Worm (Caenorhabditis elegans) whole organism, young adult: ENCODE data around the gene F49H6.15.

Experiments used
- B0035.1 ChIP-seq: sonication (generic microtip); optimal IDR thresholded peaks from 2 replicates; lab custom pipeline; 2016; ENCODE audit warnings: missing genetic modification characterization, mild to moderate bottlenecking, missing compliant biosample characterization, missing genotype, missing genetic modification reagents
- F10E7.11 ChIP-seq: sonication (generic microtip); optimal IDR thresholded peaks from 2 replicates; lab custom pipeline; 2017; ENCODE audit warnings: mild to moderate bottlenecking, missing genetic modification characterization, moderate library complexity, missing compliant biosample characterization
- F33H1.4 ChIP-seq: fragments of 200-800 bp; sonication (Bioruptor generic); IDR thresholded peaks from 2 replicates; pipeline ENCODE4 v1.3.6; 2022; ENCODE audit warnings: missing genetic modification reagents, missing genetic modification characterization, missing compliant biosample characterization
- F49E8.2 ChIP-seq: sonication (generic microtip); optimal IDR thresholded peaks from 3 replicates; lab custom pipeline; 2017; ENCODE audit warnings: missing genetic modification characterization, mild to moderate bottlenecking, missing compliant biosample characterization, antibody characterized with exemption, moderate library complexity; ENCODE audit not compliant: insufficient read depth
- T07F8.4 ChIP-seq: sonication (generic microtip); optimal IDR thresholded peaks from 2 replicates; lab custom pipeline; 2016; ENCODE audit warnings: mild to moderate bottlenecking, missing genetic modification characterization, moderate library complexity, missing compliant biosample characterization
- akir-1 ChIP-seq: fragments of 200-800 bp; sonication (Bioruptor generic); optimal IDR thresholded peaks from 2 replicates; lab custom pipeline; 2018; ENCODE audit warnings: mild to moderate bottlenecking, missing genetic modification characterization, moderate library complexity, missing compliant biosample characterization
- ekl-4 ChIP-seq: fragments of 200-800 bp; sonication (Bioruptor generic); IDR thresholded peaks from 2 replicates; pipeline ENCODE4 v1.3.6; 2022; ENCODE audit warnings: missing genetic modification reagents, missing genetic modification characterization, missing compliant biosample characterization
- gei-17 ChIP-seq: fragments of 200-800 bp; sonication (Bioruptor generic); optimal IDR thresholded peaks from 2 replicates; lab custom pipeline; 2018; ENCODE audit warnings: mild to moderate bottlenecking, missing genetic modification characterization, missing compliant biosample characterization
- lin-40 ChIP-seq: sonication (generic microtip); optimal IDR thresholded peaks from 2 replicates; lab custom pipeline; 2016; ENCODE audit warnings: missing genetic modification characterization, mild to moderate bottlenecking, missing compliant biosample characterization, missing genotype, missing genetic modification reagents
- lsy-27 ChIP-seq: sonication (generic microtip); optimal IDR thresholded peaks from 2 replicates; lab custom pipeline; 2017; ENCODE audit warnings: missing genetic modification characterization, mild to moderate bottlenecking, missing compliant biosample characterization, antibody characterized with exemption, missing genotype, borderline replicate concordance; ENCODE audit not compliant: insufficient read depth
- mcd-1 ChIP-seq: fragments of 200-800 bp; sonication (Bioruptor generic); IDR thresholded peaks from 2 replicates; pipeline ENCODE4 v1.3.6; 2022; ENCODE audit warnings: missing genetic modification reagents, missing genetic modification characterization, missing compliant biosample characterization
- nfyb-1 ChIP-seq: fragments of 200-800 bp; sonication (Bioruptor generic); IDR thresholded peaks from 2 replicates; pipeline ENCODE4 v1.3.6; 2022; ENCODE audit warnings: missing genetic modification reagents, missing genetic modification characterization, missing compliant biosample characterization
- sdz-38 ChIP-seq: sonication (generic microtip); optimal IDR thresholded peaks from 2 replicates; lab custom pipeline; 2016; ENCODE audit warnings: missing genotype, missing genetic modification characterization, missing compliant biosample characterization
- tbx-9 ChIP-seq: sonication (generic microtip); optimal IDR thresholded peaks from 2 replicates; lab custom pipeline; 2016; ENCODE audit warnings: borderline replicate concordance, missing genetic modification characterization, inconsistent platforms, missing compliant biosample characterization

F49H6.15 gene

ce11 chrV:16987035-16987434 lies 39.2 kb downstream of the F49H6.15 start, which contains the start of gene Y102A5C.40:
TSS of gene Y102A5C.40 (minus strand) at chrV:16987135.
- no peak for TF ChIP-seq T07F8.4 (tag; lab: Kevin White, UChicago)
- no peak for TF ChIP-seq F49E8.2 (tag; lab: Kevin White, UChicago)
- no peak for TF ChIP-seq F33H1.4
- TF ChIP-seq nfyb-1 (GFP tag; lab: Robert Waterston, UW) = no peak
- no peak for TF ChIP-seq gei-17
- TF ChIP-seq ekl-4 (GFP tag; lab: Robert Waterston, UW) = no peak
- no peak for TF ChIP-seq lin-40
- TF ChIP-seq F10E7.11 (tag; lab: Kevin White, UChicago) = no peak
- TF ChIP-seq tbx-9 (tag; lab: Kevin White, UChicago) = no peak

DNA sequence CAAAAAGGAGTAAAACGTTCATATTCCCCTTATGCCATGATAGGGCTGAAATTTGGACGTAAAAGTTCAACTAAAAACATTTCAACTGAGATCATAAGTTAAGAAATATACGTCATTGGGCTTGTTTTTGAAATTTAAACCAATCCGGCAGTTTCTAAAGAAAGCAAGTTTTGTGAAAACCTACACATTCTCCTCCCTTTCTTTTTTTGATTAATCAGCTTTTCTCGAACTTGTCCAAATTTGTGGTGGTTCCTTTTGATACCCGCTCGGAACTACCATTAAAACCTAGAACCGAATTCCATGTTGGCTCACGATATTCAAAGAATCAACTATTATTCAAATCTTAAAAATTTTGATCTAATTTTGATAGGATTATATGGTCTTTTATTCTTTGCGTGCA lies 45.8 kb downstream of the F49H6.15 start, which contains the start of gene srz-54:
srz-54 (plus strand) TSS at position 301 of the 400 bp plus-strand sequence.
- TF ChIP-seq B0035.1 (tag; lab: Kevin White, UChicago) = no peak
- TF ChIP-seq mcd-1 (GFP tag; lab: Robert Waterston, UW) = no peak
- TF ChIP-seq sdz-38 (tag; lab: Kevin White, UChicago) = no peak
- TF ChIP-seq akir-1 (GFP tag; lab: Kevin White, UChicago) = no peak
- TF ChIP-seq lsy-27 (tag; lab: Kevin White, UChicago) = no peak
